Worm (Caenorhabditis elegans) whole organism, L4/young adult: ENCODE measurements around the gene rsu-1.
"Not testable (repeated sequence)": the region's sequence is repeated elsewhere in the genome, so short reads cannot be mapped to it uniquely, and the experiment has no call there.

Source experiments
- W03F9.2 ChIP-seq: fragments of 150-350 bp; optimal IDR thresholded peaks from 2 replicates; lab custom pipeline; 2014; ENCODE audit warnings: missing biosample characterization, missing genetic modification characterization
- dao-5 ChIP-seq: sonication (generic microtip); optimal IDR thresholded peaks from 2 replicates; lab custom pipeline; 2016; ENCODE audit warnings: missing genotype, missing genetic modification characterization, moderate library complexity, missing compliant biosample characterization
- him-1 ChIP-seq: sonication (generic microtip); optimal IDR thresholded peaks from 2 replicates; lab custom pipeline; 2016; ENCODE audit warnings: missing genotype, missing genetic modification reagents, missing genetic modification characterization, missing compliant biosample characterization

The rsu-1 gene

ce11 chrIII:3471403-3472053, at the start of gene rsu-1:
Gene rsu-1, plus strand, starts transcription at chrIII:3472003.
- TF ChIP-seq him-1 (tag; lab: Kevin White, UChicago) (no peak), W03F9.2 (tag; lab: Kevin White, UChicago) (no peak), dao-5 (tag; lab: Kevin White, UChicago) (no peak)

DNA sequence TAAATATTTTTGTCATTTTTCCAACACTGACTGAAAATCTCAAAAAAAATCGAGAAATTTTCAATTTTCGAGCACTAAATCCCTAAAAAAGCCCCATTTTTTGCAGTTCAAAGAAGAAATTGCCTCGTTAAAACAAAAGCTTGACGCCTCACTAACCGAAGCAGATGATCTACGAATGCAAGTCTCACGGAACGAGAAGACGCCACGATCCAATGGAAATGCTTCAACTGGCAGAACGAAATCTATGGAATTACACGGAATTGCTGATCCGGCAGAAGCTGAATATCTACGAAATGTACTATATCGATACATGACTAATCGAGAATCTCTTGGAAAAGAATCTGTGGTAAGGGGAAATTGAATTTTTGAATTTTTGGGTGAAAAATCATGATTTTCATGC, 47.9 kb upstream of the rsu-1 start:
- no peak for TF ChIP-seq dao-5 (tag; lab: Kevin White, UChicago)
- no peak for TF ChIP-seq W03F9.2 (tag; lab: Kevin White, UChicago)

- no peak for TF ChIP-seq W03F9.2 (tag; lab: Kevin White, UChicago)
Measured at ce11 chrIII:3425438-3425837, 46.4 kb upstream of the rsu-1 start, which contains the start of gene metl-18. Gene metl-18, plus strand, starts transcription at chrIII:3425738.

- TF ChIP-seq W03F9.2 (tag; lab: Kevin White, UChicago): no peak
- TF ChIP-seq dao-5 (tag; lab: Kevin White, UChicago): no peak
- TF ChIP-seq him-1 (tag; lab: Kevin White, UChicago): no peak
Measured at ce11 chrIII:3426741-3427140, 45.1 kb upstream of the rsu-1 start.

ce11 chrIII:3428574-3428973, 43.2 kb upstream of the rsu-1 start:
- TF ChIP-seq him-1 (tag; lab: Kevin White, UChicago) (no peak), W03F9.2 (tag; lab: Kevin White, UChicago) (no peak), dao-5 (tag; lab: Kevin White, UChicago) (no peak)

DNA sequence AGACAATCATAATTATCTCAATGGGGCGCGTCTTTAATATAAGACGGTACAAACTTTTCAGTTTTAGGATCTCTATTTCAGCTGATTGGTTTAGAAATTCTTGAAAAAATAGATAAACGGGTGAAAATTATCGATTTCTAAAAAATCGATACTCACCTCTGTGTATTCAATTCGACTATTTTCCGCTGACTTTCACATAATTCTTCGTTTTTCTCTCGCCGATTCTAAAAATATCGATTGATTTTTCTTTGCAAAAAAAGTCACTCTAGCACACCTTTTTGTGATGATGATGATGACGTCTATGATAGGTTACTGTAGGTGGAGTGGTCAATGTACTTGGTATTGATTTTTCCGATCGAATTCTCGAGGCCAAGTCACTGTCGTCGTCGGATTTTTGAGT, 42.0 kb upstream of the rsu-1 start:
- no peak for TF ChIP-seq W03F9.2 (tag; lab: Kevin White, UChicago)

DNA sequence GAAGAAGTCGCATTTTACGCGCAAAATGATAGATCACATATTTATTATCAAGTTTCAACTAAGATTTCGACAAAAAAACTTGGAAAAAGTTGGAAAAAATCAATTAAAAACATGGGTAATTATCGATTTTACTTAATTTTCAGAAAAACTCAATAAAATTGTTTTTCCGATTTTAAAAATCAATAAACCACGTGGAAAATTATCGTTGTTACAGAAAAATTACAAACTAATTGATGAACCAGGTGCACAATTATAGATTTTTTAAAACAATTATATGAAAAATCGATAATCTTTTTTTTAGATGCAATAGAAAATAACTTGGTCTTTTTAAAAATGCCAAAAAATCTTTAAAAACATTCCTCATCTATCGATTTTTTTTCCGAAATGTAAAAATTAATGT, 41.1 kb upstream of the rsu-1 start:
- TF ChIP-seq W03F9.2 (tag; lab: Kevin White, UChicago): no peak
- TF ChIP-seq dao-5 (tag; lab: Kevin White, UChicago): no peak
- TF ChIP-seq him-1 (tag; lab: Kevin White, UChicago): no peak

ce11 chrIII:3431385-3431784, 40.4 kb upstream of the rsu-1 start, which contains the start of gene K01A11.1:
Gene K01A11.1, minus strand, starts transcription at chrIII:3431485.
- TF ChIP-seq W03F9.2 (tag; lab: Kevin White, UChicago) (no peak), dao-5 (tag; lab: Kevin White, UChicago) (no peak), him-1 (tag; lab: Kevin White, UChicago) (no peak)

ce11 chrIII:3435152-3435551, 36.7 kb upstream of the rsu-1 start:
- TF ChIP-seq W03F9.2 (tag; lab: Kevin White, UChicago) (no peak), him-1 (tag; lab: Kevin White, UChicago) (no peak), dao-5 (tag; lab: Kevin White, UChicago) (no peak)

DNA sequence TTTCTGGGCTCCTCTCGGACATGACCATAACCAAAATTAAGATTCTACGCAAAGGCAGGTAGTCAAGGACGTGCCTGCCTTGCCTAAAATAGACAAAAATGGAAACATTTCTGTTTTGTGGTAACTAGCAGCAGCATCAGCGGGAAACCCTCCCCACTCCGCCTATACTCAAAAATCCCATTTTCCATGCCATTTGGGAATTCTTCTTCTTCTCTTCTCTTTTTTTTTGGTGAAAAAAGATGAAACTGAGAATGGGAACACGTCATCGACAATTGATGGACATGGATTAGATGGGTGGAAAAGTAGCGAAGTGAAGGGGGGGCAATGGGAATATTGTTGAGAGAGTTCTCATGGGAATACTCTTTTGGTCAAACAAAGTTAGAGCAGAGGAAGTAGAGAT, 34.7 kb upstream of the rsu-1 start:
- TF ChIP-seq him-1 (tag; lab: Kevin White, UChicago): no peak

ce11 chrIII:3444139-3444538, 27.7 kb upstream of the rsu-1 start, which contains the start of gene spe-41:
Gene spe-41, minus strand, starts transcription at chrIII:3444210.
- TF ChIP-seq dao-5 (tag; lab: Kevin White, UChicago): no peak
- TF ChIP-seq him-1 (tag; lab: Kevin White, UChicago): no peak
- TF ChIP-seq W03F9.2 (tag; lab: Kevin White, UChicago): no peak

DNA sequence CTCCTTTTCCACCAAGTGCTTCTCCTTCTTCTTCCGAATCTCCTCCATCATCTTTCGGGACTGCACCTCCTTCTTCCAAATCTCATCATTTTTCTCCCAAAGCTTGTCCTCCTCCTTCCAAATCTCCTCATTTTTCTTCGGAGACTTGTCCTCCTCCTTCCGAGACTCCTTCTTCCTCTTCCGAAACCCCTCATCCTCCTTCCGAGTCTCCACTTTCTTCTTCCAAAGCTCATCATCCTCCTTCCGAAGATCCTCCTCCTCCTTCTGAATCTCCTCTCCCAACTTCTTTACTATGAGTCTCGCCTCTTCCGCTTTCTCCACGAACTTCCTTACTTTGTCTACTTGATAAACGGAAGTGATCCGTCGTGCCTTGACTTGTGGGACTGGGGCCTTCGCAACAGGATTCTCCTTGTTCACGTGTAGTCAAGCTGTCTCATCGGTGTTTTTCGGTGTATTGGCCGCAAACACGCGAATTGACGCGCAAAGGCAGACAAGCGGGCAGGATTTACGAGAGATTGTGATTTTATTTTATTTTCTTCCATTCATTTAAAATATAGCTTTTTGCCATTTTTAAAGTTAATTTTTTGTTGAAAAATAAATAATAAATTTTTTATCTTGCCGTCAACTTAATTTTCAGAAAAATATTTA, 19.1 kb upstream of the rsu-1 start, which contains the start of the genes K01A11.3 and C34C12.12:
Gene K01A11.3 (minus strand): TSS at position 51 of the 648 bp plus-strand sequence.
Gene C34C12.12 (plus strand): TSS at position 632 of the 648 bp plus-strand sequence.
- no peak for TF ChIP-seq him-1 (tag; lab: Kevin White, UChicago)
- no peak for TF ChIP-seq W03F9.2 (tag; lab: Kevin White, UChicago)
- no peak for TF ChIP-seq dao-5 (tag; lab: Kevin White, UChicago)

DNA sequence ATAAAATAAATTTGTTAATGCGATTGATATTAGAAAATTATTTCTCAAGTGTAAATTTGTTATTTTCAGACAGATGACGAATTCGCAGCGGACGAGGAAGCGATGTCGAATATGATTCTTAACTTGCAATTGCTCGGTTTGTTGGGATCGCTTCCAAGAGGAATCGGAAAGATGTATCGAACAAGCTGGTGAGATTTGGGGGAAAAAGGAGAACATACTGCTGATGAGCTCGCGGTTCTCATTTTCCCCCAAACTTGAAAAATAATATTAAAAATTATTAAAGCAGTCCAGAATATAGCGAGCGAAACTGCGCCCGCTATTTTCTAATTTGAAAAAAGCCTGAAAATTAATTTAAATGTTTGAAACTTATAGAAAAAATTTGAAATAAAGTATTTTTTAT, 18.3 kb upstream of the rsu-1 start, which contains the start of gene C34C12.2:
Gene C34C12.2 (plus strand): TSS at position 301 of the 400 bp plus-strand sequence.
- not testable (repeated sequence) for TF ChIP-seq W03F9.2, dao-5, him-1 (tag; lab: Kevin White, UChicago)

- TF ChIP-seq W03F9.2, dao-5, him-1 (tag; lab: Kevin White, UChicago): not testable (repeated sequence)
Measured at ce11 chrIII:3454045-3454444, 17.8 kb upstream of the rsu-1 start, which contains the start of gene C34C12.1. Gene C34C12.1, plus strand, starts transcription at chrIII:3454345.
